Worm (Caenorhabditis elegans) whole organism, young adult: ENCODE measurements around the gene col-36.

Experiments used
- akir-1 ChIP-seq: fragments of 200-800 bp; sonication (Bioruptor generic); optimal IDR thresholded peaks from 2 replicates; lab custom pipeline; 2018; ENCODE audit warnings: mild to moderate bottlenecking, missing genetic modification characterization, moderate library complexity, missing compliant biosample characterization
- ama-1 ChIP-seq, 3 experiments: fragments of 150-350 bp in 1 of 3; sonication (generic microtip) in 2 of 3; optimal IDR thresholded peaks; 2 replicates each; lab custom pipeline; 2014 to 2018; ENCODE audit warnings: missing biosample characterization in 2 of 3, missing genetic modification characterization in 2 of 3, missing genetic modification reagents in 2 of 3
- zim-3 ChIP-seq: sonication (generic microtip); optimal IDR thresholded peaks from 2 replicates; lab custom pipeline; 2017; ENCODE audit warnings: mild to moderate bottlenecking, missing genetic modification characterization, moderate library complexity, missing compliant biosample characterization

DNA sequence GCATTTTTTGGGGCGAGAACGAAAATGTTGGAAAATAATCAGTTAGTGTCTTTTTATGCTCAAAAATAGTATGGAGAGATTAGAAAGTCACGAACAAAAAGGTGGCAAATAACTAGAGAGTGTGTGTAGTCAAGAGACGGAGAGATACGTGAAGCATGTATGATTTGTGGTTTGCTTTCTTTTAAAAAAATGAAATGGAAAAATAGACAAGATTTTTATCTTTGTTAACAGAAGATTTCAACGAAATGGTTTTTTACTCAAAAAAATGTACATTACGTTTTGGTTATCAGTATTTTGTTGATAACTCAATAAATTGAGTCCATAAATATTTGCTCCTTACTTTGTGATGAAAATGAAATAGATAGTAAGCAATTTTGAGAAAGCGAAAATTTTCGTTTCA lies 39.6 kb upstream of the col-36 start, which contains the start of gene dhs-7:
- no peak for TF ChIP-seq zim-3
- TF ChIP-seq ama-1 (optimal IDR thresholded peaks at IDR 0.05; lab: Kevin White, UChicago), result no peak
- TF ChIP-seq ama-1 (GFP tag; optimal IDR thresholded peaks at IDR 0.05; lab: Kevin White, UChicago), result no peak
- TF ChIP-seq akir-1, result no peak
